Worm (Caenorhabditis elegans): ENCODE data around the gene clc-25.
"Not testable (repeated sequence)": the region's sequence is repeated elsewhere in the genome, so short reads cannot be mapped to it uniquely, and the experiment has no call there.

The clc-25 gene

DNA sequence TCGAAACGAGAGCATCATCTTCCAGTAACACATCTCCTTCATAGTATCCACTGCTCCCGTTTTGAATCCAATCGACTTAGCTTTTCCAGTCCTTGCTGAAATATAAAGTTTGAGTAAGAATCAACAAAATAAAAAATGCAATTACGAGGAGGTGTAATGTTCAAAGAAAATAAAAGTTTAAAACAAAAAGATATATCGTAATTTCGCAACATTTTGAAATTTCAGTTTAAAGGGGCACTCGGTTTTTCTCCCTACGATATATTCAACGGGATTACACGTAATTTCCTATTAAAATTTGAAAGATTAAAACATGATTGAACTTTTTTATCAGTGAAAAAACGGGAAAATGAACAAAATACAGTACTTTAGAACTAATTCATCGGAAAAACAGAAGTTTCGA is 10.1 kb downstream of the clc-25 start, which contains the start of gene Y34F4.3:
Gene Y34F4.3 (minus strand): TSS at position 101 of the 400 bp plus-strand sequence.
- TF ChIP-seq ccch-3 (GFP tag; optimal IDR thresholded peaks at IDR 0.05) (no peak), egrh-3 (GFP tag; IDR thresholded peaks at IDR 0.05) (no peak), ztf-3 (GFP tag; optimal IDR thresholded peaks at IDR 0.05) (no peak), pha-4 (tag; optimal IDR thresholded peaks at IDR 0.05) (no peak), him-1 (tag; optimal IDR thresholded peaks at IDR 0.05) (no peak), ceh-27 (GFP tag; optimal IDR thresholded peaks at IDR 0.05) (no peak), nfyb-1 (GFP tag; IDR thresholded peaks at IDR 0.05) (no peak), attf-6 (GFP tag; IDR thresholded peaks at IDR 0.05) (no peak), somi-1 (GFP tag; optimal IDR thresholded peaks at IDR 0.05) (no peak), sptf-2 (GFP tag; optimal IDR thresholded peaks at IDR 0.05) (no peak), repo-1 (tag; optimal IDR thresholded peaks at IDR 0.05) (no peak), F52B5.7 (tag; optimal IDR thresholded peaks at IDR 0.05) (no peak), F55B11.4 (tag; optimal IDR thresholded peaks at IDR 0.05; ENCODE audit: borderline replicate concordance, insufficient read depth) (no peak), F39B2.1 (GFP tag; IDR thresholded peaks at IDR 0.05) (no peak), ceh-79 (tag; optimal IDR thresholded peaks at IDR 0.05) (no peak), aptf-3 (GFP tag; IDR thresholded peaks at IDR 0.05) (no peak)

- no peak for TF ChIP-seq egl-18 (GFP tag; IDR thresholded peaks at IDR 0.05)
- no peak for TF ChIP-seq die-1 (tag; optimal IDR thresholded peaks at IDR 0.05)
- TF ChIP-seq B0261.1 (tag; optimal IDR thresholded peaks at IDR 0.05): peak; percentile 5
- peak; percentile 50 for TF ChIP-seq zfh-2 (GFP tag; conservative IDR thresholded peaks at IDR 0.05)
- TF ChIP-seq ztf-3 (GFP tag; optimal IDR thresholded peaks at IDR 0.05): no peak
- TF ChIP-seq rpc-1 (optimal IDR thresholded peaks at IDR 0.05): peak; percentile 3
- peak; percentile 58 for TF ChIP-seq rpc-1 (tag; optimal IDR thresholded peaks at IDR 0.05)
- no peak for TF ChIP-seq cebp-1 (GFP tag; IDR thresholded peaks at IDR 0.05)
- no peak for TF ChIP-seq cebp-1 (tag; optimal IDR thresholded peaks at IDR 0.05)
- TF ChIP-seq gei-17 (GFP tag; optimal IDR thresholded peaks at IDR 0.05): no peak
- TF ChIP-seq ztf-18 (tag; optimal IDR thresholded peaks at IDR 0.05): no peak
- no peak for TF ChIP-seq C06A6.2 (GFP tag; conservative IDR thresholded peaks at IDR 0.05)
- peak; percentile 80 for TF ChIP-seq tbp1 (GFP tag; optimal IDR thresholded peaks at IDR 0.05)
- TF ChIP-seq egrh-3 (GFP tag; IDR thresholded peaks at IDR 0.05): peak; percentile 26; the same call in 1 of the 2 replicates
- TF ChIP-seq ceh-79 (tag; optimal IDR thresholded peaks at IDR 0.05): no peak
These were observed 16.4 kb downstream of the clc-25 start, which contains the start of gene clc-24 for ce11 chrIII:1009775-1010174. Gene clc-24, plus strand, starts transcription at chrIII:1010037.

DNA sequence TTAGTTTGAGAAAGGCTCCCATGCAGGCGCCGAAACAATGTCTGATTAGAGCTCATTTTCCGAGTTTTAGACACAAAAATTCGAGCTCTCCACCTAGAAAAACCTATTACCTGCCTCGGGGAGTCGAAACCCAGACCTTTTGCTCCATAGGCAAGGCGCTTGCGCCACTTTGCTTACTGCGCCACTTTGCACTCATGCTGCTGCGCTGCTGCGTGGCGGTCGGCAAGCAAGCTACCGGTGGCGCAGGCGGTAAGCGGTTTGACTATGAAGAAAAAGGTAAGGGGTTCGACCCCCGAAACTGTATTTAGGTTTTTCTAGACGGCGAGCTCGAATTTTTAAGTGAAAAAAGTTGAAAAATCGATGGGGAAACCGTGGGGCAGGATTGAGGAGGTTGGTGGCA is 17.1 kb downstream of the clc-25 start:
- TF ChIP-seq Y79H2A.3 (GFP tag; conservative IDR thresholded peaks at IDR 0.05) (0 out of 2 replicates have a peak, but pooled peaks have one; percentile 22), lin-26 (GFP tag; IDR thresholded peaks at IDR 0.05) (0 out of 2 replicates have a peak, but pooled peaks have one; percentile 52), tbp1 (GFP tag; optimal IDR thresholded peaks at IDR 0.05) (peak; percentile 26), zfh-2 (GFP tag; conservative IDR thresholded peaks at IDR 0.05) (0 out of 2 replicates have a peak, but pooled peaks have one; percentile 16), rpc-1 (tag; optimal IDR thresholded peaks at IDR 0.05) (peak; percentile 22), egrh-3 (GFP tag; IDR thresholded peaks at IDR 0.05) (peak; percentile 38; the same call in 1 of the 2 replicates)
- TF ChIP-seq rpc-1 (optimal IDR thresholded peaks at IDR 0.05): not testable (repeated sequence)

- no peak for TF ChIP-seq mxl-1 (tag; optimal IDR thresholded peaks at IDR 0.05)
- TF ChIP-seq Y56A3A.18 (GFP tag; IDR thresholded peaks at IDR 0.05): no peak
- TF ChIP-seq F33H1.4 (GFP tag; IDR thresholded peaks at IDR 0.05): no peak
- TF ChIP-seq ccch-3 (GFP tag; optimal IDR thresholded peaks at IDR 0.05): no peak
- no peak for TF ChIP-seq Y67H2A.10 (GFP tag; conservative IDR thresholded peaks at IDR 0.05)
- TF ChIP-seq nhr-179 (tag; optimal IDR thresholded peaks at IDR 0.05): no peak
- TF ChIP-seq chd-7 (tag; optimal IDR thresholded peaks at IDR 0.05): no peak
- TF ChIP-seq F57C9.4 (tag; optimal IDR thresholded peaks at IDR 0.05): no peak
- no peak for TF ChIP-seq efl-1 (GFP tag; optimal IDR thresholded peaks at IDR 0.05)
- TF ChIP-seq ceh-79 (tag; optimal IDR thresholded peaks at IDR 0.05): no peak
- no peak for TF ChIP-seq madf-3 (GFP tag; IDR thresholded peaks at IDR 0.05)
- no peak for TF ChIP-seq pha-4 (tag; optimal IDR thresholded peaks at IDR 0.05)
These were observed 18.1 kb downstream of the clc-25 start, which contains the start of gene clc-27 for ce11 chrIII:1008091-1008490. Gene clc-27, plus strand, starts transcription at chrIII:1008391.

Data from whole organism, young adult.